Worm (Caenorhabditis elegans): ENCODE results near the gene C05D11.5.

Gene C05D11.5

ce11 chrIII:6420201-6420600 is 8.4 kb upstream of the C05D11.5 start:
- TF ChIP-seq hmbx-1 (tag; optimal IDR thresholded peaks at IDR 0.05) (no peak), pes-1 (GFP tag; IDR thresholded peaks at IDR 0.05) (no peak), F13C5.2 (tag; optimal IDR thresholded peaks at IDR 0.05) (no peak), ets-7 (tag; optimal IDR thresholded peaks at IDR 0.05) (no peak), aly-1 (tag; optimal IDR thresholded peaks at IDR 0.05) (no peak), ama-1 (optimal IDR thresholded peaks at IDR 0.05) (no peak), sea-1 (GFP tag; conservative IDR thresholded peaks at IDR 0.05) (no peak), ceh-36 (tag; optimal IDR thresholded peaks at IDR 0.05) (no peak), ceh-13 (GFP tag; optimal IDR thresholded peaks at IDR 0.05) (no peak), tbx-37 (GFP tag; conservative IDR thresholded peaks at IDR 0.05) (no peak)

- TF ChIP-seq pes-1 (GFP tag; IDR thresholded peaks at IDR 0.05), result no peak
- TF ChIP-seq tbx-37 (GFP tag; conservative IDR thresholded peaks at IDR 0.05), result no peak
- no peak for TF ChIP-seq aly-1 (tag; optimal IDR thresholded peaks at IDR 0.05)
- no peak for TF ChIP-seq F13C5.2 (tag; optimal IDR thresholded peaks at IDR 0.05)
- TF ChIP-seq hmg-4 (GFP tag; optimal IDR thresholded peaks at IDR 0.05), result no peak
- TF ChIP-seq sea-1 (GFP tag; conservative IDR thresholded peaks at IDR 0.05), result no peak
- no peak for TF ChIP-seq ceh-13 (GFP tag; optimal IDR thresholded peaks at IDR 0.05)
- TF ChIP-seq flt-1 (GFP tag; IDR thresholded peaks at IDR 0.05), result no peak
- no peak for TF ChIP-seq ceh-36 (tag; optimal IDR thresholded peaks at IDR 0.05)
- no peak for TF ChIP-seq B0310.2 (tag; optimal IDR thresholded peaks at IDR 0.05)
These were observed 7.7 kb upstream of the C05D11.5 start, which contains the start of gene atgl-1 for ce11 chrIII:6419409-6419944. Gene atgl-1 (minus strand): TSS chrIII:6419459.

- TF ChIP-seq hnd-1 (tag; optimal IDR thresholded peaks at IDR 0.05), result no peak
- no peak for TF ChIP-seq ama-1 (optimal IDR thresholded peaks at IDR 0.05)
- TF ChIP-seq aly-1 (tag; optimal IDR thresholded peaks at IDR 0.05), result no peak
- TF ChIP-seq B0310.2 (tag; optimal IDR thresholded peaks at IDR 0.05), result no peak
- TF ChIP-seq ceh-13 (GFP tag; optimal IDR thresholded peaks at IDR 0.05), result no peak
- TF ChIP-seq hmg-4 (GFP tag; optimal IDR thresholded peaks at IDR 0.05), result no peak
These were observed 6.4 kb upstream of the C05D11.5 start for ce11 chrIII:6418254-6418653.

- no peak for TF ChIP-seq tra-4 (tag; optimal IDR thresholded peaks at IDR 0.05)
- no peak for TF ChIP-seq ama-1 (optimal IDR thresholded peaks at IDR 0.05)
These were observed 3.6 kb upstream of the C05D11.5 start, which contains the start of gene nas-4 for ce11 chrIII:6415306-6415973. Gene nas-4 (minus strand): TSS chrIII:6415656.

- TF ChIP-seq pes-1 (GFP tag; IDR thresholded peaks at IDR 0.05) (no peak), hmbx-1 (tag; optimal IDR thresholded peaks at IDR 0.05) (no peak), hmg-4 (GFP tag; optimal IDR thresholded peaks at IDR 0.05) (no peak), hnd-1 (tag; optimal IDR thresholded peaks at IDR 0.05) (no peak), tbx-11 (GFP tag; IDR thresholded peaks at IDR 0.05) (no peak), sea-1 (GFP tag; conservative IDR thresholded peaks at IDR 0.05) (no peak), scrt-1 (GFP tag; IDR thresholded peaks at IDR 0.05) (no peak)
These were observed 384 bp downstream of the C05D11.5 start for ce11 chrIII:6411430-6411829.

- TF ChIP-seq hmg-4 (GFP tag; optimal IDR thresholded peaks at IDR 0.05) (no peak), flt-1 (GFP tag; IDR thresholded peaks at IDR 0.05) (no peak), F13C5.2 (tag; optimal IDR thresholded peaks at IDR 0.05) (no peak), ama-1 (optimal IDR thresholded peaks at IDR 0.05) (no peak), pes-1 (GFP tag; IDR thresholded peaks at IDR 0.05) (no peak), sea-1 (GFP tag; conservative IDR thresholded peaks at IDR 0.05) (no peak), ets-7 (tag; optimal IDR thresholded peaks at IDR 0.05) (no peak), ceh-13 (GFP tag; optimal IDR thresholded peaks at IDR 0.05) (no peak), scrt-1 (GFP tag; IDR thresholded peaks at IDR 0.05) (no peak), tbx-11 (GFP tag; IDR thresholded peaks at IDR 0.05) (no peak), aly-1 (tag; optimal IDR thresholded peaks at IDR 0.05) (no peak), ceh-36 (tag; optimal IDR thresholded peaks at IDR 0.05) (no peak), tbx-37 (GFP tag; conservative IDR thresholded peaks at IDR 0.05) (no peak), B0310.2 (tag; optimal IDR thresholded peaks at IDR 0.05) (no peak), hmbx-1 (tag; optimal IDR thresholded peaks at IDR 0.05) (no peak), hnd-1 (tag; optimal IDR thresholded peaks at IDR 0.05) (no peak)
These were observed 5.0 kb downstream of the C05D11.5 start, which contains the start of gene let-756 for ce11 chrIII:6406829-6407228. Gene let-756 (plus strand): TSS chrIII:6407129.

- no peak for TF ChIP-seq F13C5.2 (tag; optimal IDR thresholded peaks at IDR 0.05)
- no peak for TF ChIP-seq B0310.2 (tag; optimal IDR thresholded peaks at IDR 0.05)
- TF ChIP-seq flt-1 (GFP tag; IDR thresholded peaks at IDR 0.05), result no peak
- TF ChIP-seq ets-7 (tag; optimal IDR thresholded peaks at IDR 0.05), result no peak
- no peak for TF ChIP-seq aly-1 (tag; optimal IDR thresholded peaks at IDR 0.05)
- no peak for TF ChIP-seq pes-1 (GFP tag; IDR thresholded peaks at IDR 0.05)
- no peak for TF ChIP-seq ceh-36 (tag; optimal IDR thresholded peaks at IDR 0.05)
- TF ChIP-seq tra-4 (tag; optimal IDR thresholded peaks at IDR 0.05), result no peak
- TF ChIP-seq scrt-1 (GFP tag; IDR thresholded peaks at IDR 0.05), result no peak
These were observed 6.7 kb downstream of the C05D11.5 start for ce11 chrIII:6405121-6405520.

- no peak for TF ChIP-seq aly-1 (tag; optimal IDR thresholded peaks at IDR 0.05)
- TF ChIP-seq scrt-1 (GFP tag; IDR thresholded peaks at IDR 0.05), result no peak
- TF ChIP-seq ets-7 (tag; optimal IDR thresholded peaks at IDR 0.05), result no peak
- no peak for TF ChIP-seq hnd-1 (tag; optimal IDR thresholded peaks at IDR 0.05)
- TF ChIP-seq ceh-36 (tag; optimal IDR thresholded peaks at IDR 0.05), result no peak
- TF ChIP-seq tbx-37 (GFP tag; conservative IDR thresholded peaks at IDR 0.05), result no peak
- no peak for TF ChIP-seq F13C5.2 (tag; optimal IDR thresholded peaks at IDR 0.05)
- TF ChIP-seq ceh-13 (GFP tag; optimal IDR thresholded peaks at IDR 0.05), result no peak
- TF ChIP-seq flt-1 (GFP tag; IDR thresholded peaks at IDR 0.05), result no peak
- TF ChIP-seq tbx-11 (GFP tag; IDR thresholded peaks at IDR 0.05), result no peak
- no peak for TF ChIP-seq hmg-4 (GFP tag; optimal IDR thresholded peaks at IDR 0.05)
- no peak for TF ChIP-seq ama-1 (optimal IDR thresholded peaks at IDR 0.05)
These were observed 9.0 kb downstream of the C05D11.5 start for ce11 chrIII:6402810-6403209.
